Fruit fly (Drosophila melanogaster) Kc167 (cell line): ENCODE data around the gene CG32713.

Experiments used
- Myc ChIP-seq: fragments of >200 bp; optimal IDR thresholded peaks from 2 replicates; lab custom pipeline; 2017; ENCODE audit warnings: missing external identifiers
- Sin3A ChIP-seq: fragments of >200 bp; optimal IDR thresholded peaks from 2 replicates; lab custom pipeline; 2018; ENCODE audit warnings: missing external identifiers
- h ChIP-seq: fragments of >200 bp; optimal IDR thresholded peaks from 3 replicates; lab custom pipeline; 2018; ENCODE audit warnings: missing external identifiers
- insv ChIP-seq: fragments of >200 bp; optimal IDR thresholded peaks from 3 replicates; lab custom pipeline; 2018; ENCODE audit warnings: missing external identifiers
- psq ChIP-seq: fragments of >200 bp; optimal IDR thresholded peaks from 2 replicates; lab custom pipeline; 2017; ENCODE audit warnings: missing external identifiers
- ttk ChIP-seq: sonication (Bioruptor generic); optimal IDR thresholded peaks from 2 replicates; lab custom pipeline; 2017; ENCODE audit warnings: missing external identifiers

CG32713 gene

dm6 chrX:8415605-8416004, 41.8 kb downstream of the CG32713 start:
- TF ChIP-seq h (lab: Kevin White, UChicago) (no peak), Myc (lab: Kevin White, UChicago) (no peak), ttk (lab: Kevin White, UChicago) (no peak), psq (lab: Kevin White, UChicago) (no peak), Sin3A (no peak), insv (lab: Kevin White, UChicago) (no peak)

dm6 chrX:8414351-8414750, 43.1 kb downstream of the CG32713 start:
- TF ChIP-seq psq (lab: Kevin White, UChicago) (no peak), ttk (lab: Kevin White, UChicago) (no peak), Sin3A (no peak), Myc (lab: Kevin White, UChicago) (no peak), h (lab: Kevin White, UChicago) (no peak), insv (lab: Kevin White, UChicago) (no peak)

dm6 chrX:8413513-8414113, 43.8 kb downstream of the CG32713 start:
- TF ChIP-seq Sin3A (no peak), psq (lab: Kevin White, UChicago) (no peak), Myc (lab: Kevin White, UChicago) (no peak), insv (lab: Kevin White, UChicago) (no peak), h (lab: Kevin White, UChicago) (no peak), ttk (lab: Kevin White, UChicago) (no peak)

- no peak for TF ChIP-seq Sin3A
- TF ChIP-seq insv (lab: Kevin White, UChicago), result no peak
- no peak for TF ChIP-seq Myc (lab: Kevin White, UChicago)
- TF ChIP-seq ttk (lab: Kevin White, UChicago), result no peak
- TF ChIP-seq psq (lab: Kevin White, UChicago), result no peak
- no peak for TF ChIP-seq h (lab: Kevin White, UChicago)
Measured at dm6 chrX:8412197-8413160, 45.0 kb downstream of the CG32713 start.

- TF ChIP-seq h (lab: Kevin White, UChicago) (no peak), ttk (lab: Kevin White, UChicago) (no peak), insv (lab: Kevin White, UChicago) (no peak), Sin3A (no peak), Myc (lab: Kevin White, UChicago) (no peak), psq (lab: Kevin White, UChicago) (no peak)
Measured at dm6 chrX:8411532-8411960, 45.9 kb downstream of the CG32713 start, which contains the start of gene lawc. lawc (minus strand) TSS chrX:8411658.

dm6 chrX:8410349-8411240, 46.8 kb downstream of the CG32713 start:
- no peak for TF ChIP-seq h (lab: Kevin White, UChicago)
- no peak for TF ChIP-seq Sin3A
- no peak for TF ChIP-seq Myc (lab: Kevin White, UChicago)
- no peak for TF ChIP-seq psq (lab: Kevin White, UChicago)
- no peak for TF ChIP-seq insv (lab: Kevin White, UChicago)
- TF ChIP-seq ttk (lab: Kevin White, UChicago), result no peak

- TF ChIP-seq psq (lab: Kevin White, UChicago) (no peak), Myc (lab: Kevin White, UChicago) (no peak)
Measured at dm6 chrX:8409793-8410192, 47.6 kb downstream of the CG32713 start.

dm6 chrX:8408971-8409455, 48.4 kb downstream of the CG32713 start, which contains the start of gene Trf2:
Trf2 (plus strand) TSS chrX:8409272.
- no peak for TF ChIP-seq Sin3A
- TF ChIP-seq h (lab: Kevin White, UChicago), result no peak
- TF ChIP-seq psq (lab: Kevin White, UChicago), result no peak
- no peak for TF ChIP-seq insv (lab: Kevin White, UChicago)
- TF ChIP-seq Myc (lab: Kevin White, UChicago), result no peak
- no peak for TF ChIP-seq ttk (lab: Kevin White, UChicago)

dm6 chrX:8407124-8407775, 50.2 kb downstream of the CG32713 start, which contains the start of gene PIG-T:
PIG-T (minus strand) TSS chrX:8407263.
- TF ChIP-seq ttk (lab: Kevin White, UChicago), result no peak
- TF ChIP-seq psq (lab: Kevin White, UChicago), result no peak
- no peak for TF ChIP-seq Sin3A
- no peak for TF ChIP-seq Myc (lab: Kevin White, UChicago)
- TF ChIP-seq h (lab: Kevin White, UChicago), result no peak
- no peak for TF ChIP-seq insv (lab: Kevin White, UChicago)
